Worm (Caenorhabditis elegans) whole organism, midembryonic: Measurements from ENCODE around the gene Y32G9B.1.

ENCODE experiments used
- flt-1 ChIP-seq: fragments of 200-800 bp; sonication (Bioruptor generic); IDR thresholded peaks from 2 replicates; pipeline ENCODE4 v1.3.6; 2022; ENCODE audit warnings: missing genetic modification characterization, missing compliant biosample characterization
- tab-1 ChIP-seq: fragments of 200-800 bp; sonication (Bioruptor generic); IDR thresholded peaks from 2 replicates; pipeline ENCODE4 v1.3.6; 2022; ENCODE audit warnings: missing genetic modification characterization, missing compliant biosample characterization

DNA sequence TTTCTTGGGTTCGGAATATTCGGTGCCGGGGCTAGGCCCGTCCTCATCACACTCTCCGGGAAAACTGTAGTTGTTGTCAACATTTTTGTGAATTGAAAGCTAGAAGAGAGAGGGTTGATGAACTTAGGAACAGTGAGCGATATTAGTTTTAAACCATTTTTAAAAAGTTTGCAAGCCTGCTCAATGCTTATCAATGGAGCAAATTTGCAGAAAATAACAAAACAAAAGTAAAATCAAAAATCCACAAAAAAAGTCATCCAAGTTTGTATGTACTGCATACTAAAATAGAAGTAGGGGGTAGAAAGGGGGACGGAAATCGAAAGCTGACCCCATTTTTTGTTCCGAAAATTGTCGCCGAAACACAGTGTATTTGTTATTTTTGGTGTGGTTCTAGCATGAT lies 26.3 kb upstream of the Y32G9B.1 start, which contains the start of gene T10B5.10:
- no peak for TF ChIP-seq tab-1 (GFP tag; lab: Robert Waterston, UW)
- no peak for TF ChIP-seq flt-1 (GFP tag; lab: Robert Waterston, UW)
